Fruit fly (Drosophila melanogaster): ENCODE results near the gene hyx.
A peak's percentile ranks its signal among the peaks of the same experiment; 100 is the strongest.

Gene hyx

DNA sequence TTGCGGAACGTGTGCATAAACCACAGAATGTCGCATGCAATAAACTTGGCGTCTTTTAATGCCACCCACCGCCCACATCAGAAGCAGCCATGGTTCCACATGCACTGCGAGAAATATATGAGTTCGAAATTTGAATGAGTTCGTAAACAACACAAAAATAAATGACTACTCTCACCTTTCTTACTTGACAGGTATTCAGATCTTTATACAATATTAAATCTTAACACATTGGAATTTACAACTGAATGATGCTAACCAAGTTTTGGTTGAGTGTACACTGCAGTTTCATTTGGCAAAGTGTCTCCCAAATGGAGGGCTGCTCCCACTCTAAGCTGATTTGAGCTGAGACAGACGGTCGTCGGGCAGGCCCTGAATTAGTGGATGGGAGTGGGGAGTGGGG lies 36.4 kb downstream of the hyx start:
- TF ChIP-seq CG32121 (GFP tag; IDR thresholded peaks at IDR 0.05) (0 out of 2 replicates have a peak, but pooled peaks have one; percentile 27), CG15710 (tag; optimal IDR thresholded peaks at IDR 0.05) (peak; percentile 48), CG34367 (tag; optimal IDR thresholded peaks at IDR 0.05) (peak; percentile 34), CG8301 (tag; optimal IDR thresholded peaks at IDR 0.05) (peak; percentile 58), D1 (tag; optimal IDR thresholded peaks at IDR 0.05) (no peak), EcR (GFP tag; optimal IDR thresholded peaks at IDR 0.05) (no peak), fd96Ca (GFP tag; IDR thresholded peaks at IDR 0.05) (no peak), Ets98B (GFP tag; IDR thresholded peaks at IDR 0.05) (peak; percentile 42), CG4496 (GFP tag; IDR thresholded peaks at IDR 0.05) (no peak), CG8159 (tag; optimal IDR thresholded peaks at IDR 0.05) (peak; percentile 62), Snoo (tag; optimal IDR thresholded peaks at IDR 0.05) (peak; percentile 9), CG9948 (tag; optimal IDR thresholded peaks at IDR 0.05) (peak; percentile 46), Pif1A (GFP tag; optimal IDR thresholded peaks at IDR 0.05) (peak; percentile 38), CG17806 (tag; optimal IDR thresholded peaks at IDR 0.05) (peak; percentile 59)

DNA sequence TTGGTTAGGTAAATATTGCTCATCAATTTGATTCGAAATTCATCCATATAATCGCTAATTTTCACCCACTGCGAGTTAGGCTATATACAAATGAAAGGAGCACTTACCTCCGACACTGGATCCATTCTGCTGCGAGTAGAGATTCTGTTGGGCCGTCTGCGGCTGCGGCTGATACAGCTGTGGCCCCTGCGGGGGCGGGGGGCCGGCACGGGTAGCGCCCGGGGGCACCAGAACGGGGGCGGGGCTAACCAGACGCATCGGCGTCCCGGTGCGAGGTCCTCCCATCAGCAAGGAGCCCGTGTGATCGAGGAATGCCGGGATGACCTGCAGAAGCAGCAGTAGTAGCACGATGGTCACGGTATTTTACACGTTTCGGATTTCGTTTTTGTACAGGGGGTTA lies 41.1 kb downstream of the hyx start:
- TF ChIP-seq Snoo (tag; optimal IDR thresholded peaks at IDR 0.05) (no peak), Pif1B (GFP tag; optimal IDR thresholded peaks at IDR 0.05) (no peak), CG9948 (tag; optimal IDR thresholded peaks at IDR 0.05) (no peak), EcR (GFP tag; optimal IDR thresholded peaks at IDR 0.05) (no peak), CG34367 (tag; optimal IDR thresholded peaks at IDR 0.05) (no peak), CG15710 (tag; optimal IDR thresholded peaks at IDR 0.05) (no peak), CG32121 (GFP tag; IDR thresholded peaks at IDR 0.05) (no peak), Pif1A (GFP tag; optimal IDR thresholded peaks at IDR 0.05) (no peak), D1 (tag; optimal IDR thresholded peaks at IDR 0.05) (no peak), CG12605 (GFP tag; IDR thresholded peaks at IDR 0.05) (no peak), CG8301 (tag; optimal IDR thresholded peaks at IDR 0.05) (no peak), Ets98B (GFP tag; IDR thresholded peaks at IDR 0.05) (no peak)

DNA sequence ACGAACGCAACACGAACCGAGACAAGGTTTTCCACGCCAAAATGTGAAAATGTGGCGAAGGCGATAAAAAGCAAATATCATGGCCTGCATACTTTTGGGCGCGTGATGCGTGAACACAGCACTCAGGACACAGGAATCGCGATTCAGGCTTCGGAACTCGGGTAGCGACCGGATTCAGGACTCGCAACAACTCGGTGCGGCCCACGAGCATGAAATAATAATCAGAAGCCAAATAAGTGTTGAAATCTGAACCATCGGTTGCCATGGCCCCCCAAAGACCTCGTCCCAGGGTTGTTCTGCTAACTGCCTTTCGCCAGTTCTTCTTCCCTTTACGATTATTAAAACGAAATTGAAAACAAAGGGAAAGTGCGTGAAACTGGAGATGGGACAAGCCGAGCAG lies 43.8 kb downstream of the hyx start:
- TF ChIP-seq CG8301 (tag; optimal IDR thresholded peaks at IDR 0.05) (no peak), CG15710 (tag; optimal IDR thresholded peaks at IDR 0.05) (no peak)

DNA sequence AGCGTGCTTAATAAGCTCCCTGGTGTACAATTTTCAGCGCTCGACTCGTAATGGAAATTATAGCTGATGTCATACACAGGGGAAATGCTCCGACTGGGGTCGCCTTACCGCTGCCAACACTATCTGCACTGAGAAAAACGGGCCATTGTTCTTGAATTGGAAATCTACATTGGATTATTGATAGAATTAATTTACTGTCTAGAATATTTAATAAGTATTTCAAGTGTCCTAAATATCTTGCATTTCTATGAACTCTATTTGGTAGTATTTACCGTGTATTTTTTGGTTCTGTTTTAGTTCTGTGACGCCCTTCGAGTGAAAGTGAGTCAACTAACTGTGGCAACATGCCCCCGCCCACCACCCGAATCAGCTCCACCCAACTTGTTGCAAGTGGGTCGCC lies 44.8 kb downstream of the hyx start:
- TF ChIP-seq Pif1A (GFP tag; optimal IDR thresholded peaks at IDR 0.05) (no peak), D1 (tag; optimal IDR thresholded peaks at IDR 0.05) (no peak), EcR (GFP tag; optimal IDR thresholded peaks at IDR 0.05) (no peak), CG32121 (GFP tag; IDR thresholded peaks at IDR 0.05) (peak; percentile 30; the same call in 1 of the 2 replicates), CG10348 (GFP tag; IDR thresholded peaks at IDR 0.05) (no peak), CG12605 (GFP tag; IDR thresholded peaks at IDR 0.05) (no peak), CG9948 (tag; optimal IDR thresholded peaks at IDR 0.05) (no peak), CG4496 (GFP tag; IDR thresholded peaks at IDR 0.05) (peak; percentile 16; the same call in 1 of the 3 replicates), CG34367 (tag; optimal IDR thresholded peaks at IDR 0.05) (no peak), Pif1B (GFP tag; optimal IDR thresholded peaks at IDR 0.05) (no peak), CG17806 (tag; optimal IDR thresholded peaks at IDR 0.05) (no peak), rn (GFP tag; IDR thresholded peaks at IDR 0.05) (no peak), CG8301 (tag; optimal IDR thresholded peaks at IDR 0.05) (no peak), CG14655 (GFP tag; optimal IDR thresholded peaks at IDR 0.05) (peak; percentile 34), CG13204 (GFP tag; optimal IDR thresholded peaks at IDR 0.05) (no peak), Ets98B (GFP tag; IDR thresholded peaks at IDR 0.05) (no peak)

DNA sequence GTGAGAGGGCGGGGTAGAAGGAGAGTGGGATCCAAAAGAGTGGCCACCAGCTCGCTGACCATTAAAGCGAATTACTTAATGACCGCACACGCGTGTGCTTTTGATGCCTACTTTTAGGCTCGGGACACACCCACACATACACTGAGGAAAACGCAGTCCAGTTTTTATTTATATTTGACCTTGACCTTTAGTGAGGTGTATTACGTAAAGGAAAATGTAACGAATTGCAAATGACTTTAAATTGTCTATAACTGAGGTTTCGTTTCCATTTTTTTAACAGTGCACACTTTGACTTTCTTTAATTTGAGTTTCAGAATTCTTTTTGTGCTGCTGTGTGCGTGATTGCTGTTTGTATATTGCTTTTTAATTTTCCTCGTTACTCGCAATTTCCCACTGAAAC lies 46.7 kb downstream of the hyx start:
- 0 out of 3 replicates have a peak, but pooled peaks have one; percentile 11 for TF ChIP-seq fd96Ca (GFP tag; IDR thresholded peaks at IDR 0.05)
- no peak for TF ChIP-seq Snoo (tag; optimal IDR thresholded peaks at IDR 0.05)
- peak; percentile 61 for TF ChIP-seq CG14655 (GFP tag; optimal IDR thresholded peaks at IDR 0.05)
- TF ChIP-seq EcR (GFP tag; optimal IDR thresholded peaks at IDR 0.05), result no peak
- peak; percentile 7 for TF ChIP-seq CG17806 (tag; optimal IDR thresholded peaks at IDR 0.05)
- TF ChIP-seq CG32121 (GFP tag; IDR thresholded peaks at IDR 0.05), result no peak
- peak; percentile 36 for TF ChIP-seq CG8301 (tag; optimal IDR thresholded peaks at IDR 0.05)

DNA sequence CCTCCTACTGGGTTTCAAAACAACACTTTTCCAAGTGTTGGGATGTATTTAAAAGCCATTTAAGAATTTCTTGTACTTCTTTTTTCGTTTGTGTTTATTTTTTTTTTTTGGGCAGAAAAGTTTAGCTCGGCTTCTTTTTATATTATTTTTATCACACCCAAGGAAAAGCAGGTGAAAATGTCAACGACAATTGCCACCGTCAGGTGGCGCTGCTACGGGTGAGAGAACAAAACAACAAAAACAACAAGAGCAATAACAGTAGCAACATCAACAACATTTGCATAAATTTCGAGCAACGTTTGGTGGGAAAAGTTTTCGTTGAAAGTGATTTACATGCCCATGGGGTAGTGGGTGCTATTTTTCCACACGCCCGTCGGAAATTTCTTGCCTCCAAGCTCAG lies 51.7 kb downstream of the hyx start:
- TF ChIP-seq Ets98B (GFP tag; IDR thresholded peaks at IDR 0.05), result no peak
- no peak for TF ChIP-seq Pif1B (GFP tag; optimal IDR thresholded peaks at IDR 0.05)
- no peak for TF ChIP-seq CG10348 (GFP tag; IDR thresholded peaks at IDR 0.05)
- TF ChIP-seq CG8159 (tag; optimal IDR thresholded peaks at IDR 0.05), result no peak
- no peak for TF ChIP-seq EcR (GFP tag; optimal IDR thresholded peaks at IDR 0.05)
- no peak for TF ChIP-seq Snoo (tag; optimal IDR thresholded peaks at IDR 0.05)

Data from whole organism, pupa.